Worm (Caenorhabditis elegans): ENCODE results near the gene nop-1.

The nop-1 gene

ce11 chrIII:5958172-5958886 lies at the start of gene nop-1, which contains the start of gene nono-1:
Gene nop-1 (plus strand): TSS chrIII:5958722.
Gene nono-1 (minus strand): TSS chrIII:5958246.
- TF ChIP-seq lsy-2 (tag; optimal IDR thresholded peaks at IDR 0.05) (peak in 1 of 2 experiments; percentile 37), C34F6.9 (tag; optimal IDR thresholded peaks at IDR 0.05) (peak; percentile 58), lin-13 (GFP tag; optimal IDR thresholded peaks at IDR 0.05) (peak; percentile 5), fos-1 (tag; optimal IDR thresholded peaks at IDR 0.05) (no peak), ama-1 (optimal IDR thresholded peaks at IDR 0.05) (peak; percentile 10), unc-55 (GFP tag; optimal IDR thresholded peaks at IDR 0.05) (peak; percentile 59)

ce11 chrIII:5914717-5915116 lies 43.8 kb upstream of the nop-1 start:
- peak; percentile 67 for TF ChIP-seq fos-1 (tag; optimal IDR thresholded peaks at IDR 0.05)
- TF ChIP-seq sma-9 (GFP tag; optimal IDR thresholded peaks at IDR 0.05) = peak; percentile 15
- TF ChIP-seq sma-9 (tag; optimal IDR thresholded peaks at IDR 0.05) = no peak
- no peak for TF ChIP-seq lin-11 (tag; optimal IDR thresholded peaks at IDR 0.05)
- peak; percentile 74 for TF ChIP-seq crh-2 (tag; optimal IDR thresholded peaks at IDR 0.05)
- TF ChIP-seq gmeb-1 (tag; optimal IDR thresholded peaks at IDR 0.05) = no peak

ce11 chrIII:5915926-5916325 lies 42.6 kb upstream of the nop-1 start:
- TF ChIP-seq lin-11 (tag; optimal IDR thresholded peaks at IDR 0.05) (no peak), Y55F3AM.14 (GFP tag; optimal IDR thresholded peaks at IDR 0.05) (no peak), sma-9 (GFP tag; optimal IDR thresholded peaks at IDR 0.05) (no peak), sma-9 (tag; optimal IDR thresholded peaks at IDR 0.05) (no peak), ceh-16 (tag; optimal IDR thresholded peaks at IDR 0.05) (no peak), peb-1 (tag; optimal IDR thresholded peaks at IDR 0.05) (no peak), nhr-10 (tag; optimal IDR thresholded peaks at IDR 0.05) (no peak), ztf-1 (GFP tag; conservative IDR thresholded peaks at IDR 0.05) (no peak), zag-1 (tag; optimal IDR thresholded peaks at IDR 0.05) (no peak), nhr-77 (tag; optimal IDR thresholded peaks at IDR 0.05) (no peak), alr-1 (tag; optimal IDR thresholded peaks at IDR 0.05) (no peak), gmeb-1 (tag; optimal IDR thresholded peaks at IDR 0.05) (no peak), aly-2 (tag; optimal IDR thresholded peaks at IDR 0.05) (no peak), nhr-129 (tag; optimal IDR thresholded peaks at IDR 0.05) (no peak), snpc-4 (tag; optimal IDR thresholded peaks at IDR 0.05) (no peak), fos-1 (tag; optimal IDR thresholded peaks at IDR 0.05) (peak; percentile 78), skn-1 (tag; optimal IDR thresholded peaks at IDR 0.05) (peak; percentile 57), elt-1 (tag; optimal IDR thresholded peaks at IDR 0.05) (no peak), nhr-11 (tag; optimal IDR thresholded peaks at IDR 0.05) (no peak), sem-4 (tag; optimal IDR thresholded peaks at IDR 0.05) (no peak), nhr-237 (tag; optimal IDR thresholded peaks at IDR 0.05) (no peak), sma-3 (GFP tag; optimal IDR thresholded peaks at IDR 0.05) (no peak), crh-2 (tag; optimal IDR thresholded peaks at IDR 0.05) (peak; percentile 44), lsy-2 (tag; optimal IDR thresholded peaks at IDR 0.05) (no peak), mbf-1 (tag; optimal IDR thresholded peaks at IDR 0.05) (no peak), dmd-4 (tag; optimal IDR thresholded peaks at IDR 0.05) (no peak)

- TF ChIP-seq peb-1 (tag; optimal IDR thresholded peaks at IDR 0.05) = no peak
- TF ChIP-seq lin-13 (GFP tag; optimal IDR thresholded peaks at IDR 0.05) = peak; percentile 9
- peak; percentile 84 for TF ChIP-seq crh-2 (tag; optimal IDR thresholded peaks at IDR 0.05)
- TF ChIP-seq mdl-1 (tag; optimal IDR thresholded peaks at IDR 0.05) = no peak
- TF ChIP-seq ZK546.5 (tag; optimal IDR thresholded peaks at IDR 0.05) = no peak
- TF ChIP-seq skn-1 (tag; optimal IDR thresholded peaks at IDR 0.05) = peak; percentile 89
- peak in 1 of 2 experiments; percentile 41 for TF ChIP-seq lsy-2 (tag; optimal IDR thresholded peaks at IDR 0.05)
- TF ChIP-seq aly-2 (tag; optimal IDR thresholded peaks at IDR 0.05) = no peak
- TF ChIP-seq fos-1 (tag; optimal IDR thresholded peaks at IDR 0.05) = peak; percentile 40
- TF ChIP-seq sma-3 (GFP tag; optimal IDR thresholded peaks at IDR 0.05) = peak; percentile 39
- TF ChIP-seq F13H6.1 (tag; optimal IDR thresholded peaks at IDR 0.05) = peak; percentile 20
- peak; percentile 14 for TF ChIP-seq ama-1 (optimal IDR thresholded peaks at IDR 0.05)
- TF ChIP-seq nhr-21 (tag; optimal IDR thresholded peaks at IDR 0.05) = peak; percentile 72
- peak; percentile 50 for TF ChIP-seq gmeb-1 (tag; optimal IDR thresholded peaks at IDR 0.05)
- TF ChIP-seq nhr-25 (tag; optimal IDR thresholded peaks at IDR 0.05) = peak; percentile 4
- TF ChIP-seq ztf-4 (tag; optimal IDR thresholded peaks at IDR 0.05) = peak; percentile 26
These were observed 41.1 kb upstream of the nop-1 start for ce11 chrIII:5917365-5917958.

All from whole organism, L2 larva.